Fruit fly (Drosophila melanogaster) whole organism, embryonic: ENCODE data around the gene Ufd4.

ENCODE experiments used
- ATbp ChIP-seq: fragments of 200-800 bp; sonication (Bioruptor generic); optimal IDR thresholded peaks from 2 replicates; lab custom pipeline; 2017; ENCODE audit warnings: missing biosample characterization, mild to moderate bottlenecking, missing genetic modification characterization, missing genetic modification reagents
- Awh ChIP-seq: fragments of 200-800 bp; sonication (Bioruptor generic); IDR thresholded peaks from 2 replicates; pipeline ENCODE4, ENCODE4 v1.3.6; 2022; ENCODE audit warnings: missing biosample characterization, missing genetic modification characterization
- CG10431 ChIP-seq: fragments of 200-800 bp; sonication (Bioruptor generic); optimal IDR thresholded peaks from 3 replicates; lab custom pipeline; 2018; ENCODE audit warnings: missing biosample characterization, mild to moderate bottlenecking, missing genetic modification characterization
- CG11398 ChIP-seq: fragments of 200-800 bp; sonication (Bioruptor generic); optimal IDR thresholded peaks from 2 replicates; lab custom pipeline; 2016; ENCODE audit warnings: missing biosample characterization, missing genetic modification characterization
- CG13775 ChIP-seq: fragments of 200-800 bp; sonication (Bioruptor generic); optimal IDR thresholded peaks from 3 replicates; lab custom pipeline; 2017; ENCODE audit warnings: missing biosample characterization, mild to moderate bottlenecking, missing genetic modification characterization
- CG1792 ChIP-seq: fragments of 200-800 bp; sonication (Bioruptor generic); optimal IDR thresholded peaks from 2 replicates; lab custom pipeline; 2016; ENCODE audit warnings: missing biosample characterization, missing genetic modification characterization
- CG18764 ChIP-seq: fragments of 200-800 bp; sonication (Bioruptor generic); optimal IDR thresholded peaks from 3 replicates; lab custom pipeline; 2016; ENCODE audit warnings: missing biosample characterization, missing genetic modification characterization
- CG2712 ChIP-seq: fragments of 200-800 bp; optimal IDR thresholded peaks from 3 replicates; lab custom pipeline; 2019; ENCODE audit warnings: missing biosample characterization, mild to moderate bottlenecking, missing genetic modification characterization, moderate library complexity
- CG2875 ChIP-seq: fragments of 200-800 bp; sonication (Bioruptor generic); optimal IDR thresholded peaks from 2 replicates; lab custom pipeline; 2017; ENCODE audit warnings: missing biosample characterization, mild to moderate bottlenecking, missing genetic modification characterization, missing genetic modification reagents
- CG2889 ChIP-seq: fragments of 200-800 bp; sonication (Bioruptor generic); IDR thresholded peaks from 3 replicates; pipeline ENCODE4 v1.3.6; 2022; ENCODE audit warnings: missing biosample characterization, missing genetic modification characterization
- CG30431 ChIP-seq: fragments of 200-800 bp; sonication (Bioruptor generic); optimal IDR thresholded peaks from 2 replicates; lab custom pipeline; 2017; ENCODE audit warnings: missing biosample characterization, missing genetic modification characterization
- CG31441 ChIP-seq: fragments of 200-800 bp; sonication (Bioruptor generic); IDR thresholded peaks from 2 replicates; pipeline ENCODE4 v1.3.6; 2022; ENCODE audit warnings: missing biosample characterization, missing genetic modification characterization
- CG3726 ChIP-seq: fragments of 200-800 bp; sonication (Bioruptor generic); IDR thresholded peaks from 3 replicates; pipeline ENCODE4, ENCODE4 v1.3.6; 2022; ENCODE audit warnings: missing biosample characterization, missing genetic modification characterization
- CG3995 ChIP-seq: fragments of 200-800 bp; sonication (Bioruptor generic); optimal IDR thresholded peaks from 3 replicates; lab custom pipeline; 2016; ENCODE audit warnings: missing biosample characterization, missing genetic modification characterization
- CG4404 ChIP-seq: fragments of 200-800 bp; sonication (Bioruptor generic); IDR thresholded peaks from 2 replicates; pipeline ENCODE4 v1.3.6; 2022; ENCODE audit warnings: missing biosample characterization, missing genetic modification characterization
- CG4730 ChIP-seq: fragments of 200-800 bp; sonication (Bioruptor generic); IDR thresholded peaks from 2 replicates; pipeline ENCODE4 v1.3.6; 2022; ENCODE audit warnings: missing biosample characterization, missing genetic modification characterization
- CG6854 ChIP-seq: fragments of 200-800 bp; sonication (Bioruptor generic); optimal IDR thresholded peaks from 3 replicates; lab custom pipeline; 2017; ENCODE audit warnings: missing biosample characterization, mild to moderate bottlenecking, missing genetic modification characterization
- CG7963 ChIP-seq: fragments of 200-800 bp; sonication (Bioruptor generic); IDR thresholded peaks from 3 replicates; pipeline ENCODE4 v1.3.6; 2022; ENCODE audit warnings: missing biosample characterization, missing genetic modification characterization; ENCODE audit not compliant: partially characterized antibody
- CG9215 ChIP-seq: fragments of 200-800 bp; sonication (Bioruptor generic); IDR thresholded peaks from 2 replicates; pipeline ENCODE4 v1.3.6; 2022; ENCODE audit warnings: missing biosample characterization, missing genetic modification characterization
- CrebB ChIP-seq: fragments of 200-800 bp; sonication (Bioruptor generic); optimal IDR thresholded peaks from 3 replicates; lab custom pipeline; 2018; ENCODE audit warnings: missing biosample characterization, mild to moderate bottlenecking, missing genetic modification characterization
- Doc3 ChIP-seq: fragments of 200-800 bp; sonication (Bioruptor generic); IDR thresholded peaks from 3 replicates; pipeline ENCODE4 v1.3.6; 2022; ENCODE audit warnings: missing biosample characterization, missing genetic modification characterization; ENCODE audit not compliant: partially characterized antibody
- GATAe ChIP-seq: fragments of 200-800 bp; sonication (Bioruptor generic); conservative IDR thresholded peaks from 2 replicates; pipeline ENCODE4 v1.3.6; 2022; ENCODE audit warnings: missing biosample characterization, missing genetic modification characterization
- Gsc ChIP-seq: fragments of 200-800 bp; sonication (Bioruptor generic); IDR thresholded peaks from 2 replicates; pipeline ENCODE4 v1.3.6; 2022; ENCODE audit warnings: missing biosample characterization, missing genetic modification characterization
- Gug ChIP-seq: fragments of 200-800 bp; sonication (Bioruptor generic); IDR thresholded peaks from 4 replicates; pipeline ENCODE4 v1.3.6; 2022; ENCODE audit warnings: missing biosample characterization, missing genetic modification characterization
- H2.0 ChIP-seq: fragments of 200-800 bp; sonication (Bioruptor generic); IDR thresholded peaks from 2 replicates; pipeline ENCODE4 v1.3.6; 2022; ENCODE audit warnings: missing biosample characterization, missing genetic modification characterization
- HmgZ ChIP-seq: fragments of 200-800 bp; sonication (Bioruptor generic); optimal IDR thresholded peaks from 2 replicates; lab custom pipeline; 2018; ENCODE audit warnings: missing biosample characterization, mild to moderate bottlenecking, missing genetic modification characterization
- Hr78 ChIP-seq, 2 experiments: fragments of 200-800 bp in 1 of 2; fragments of >200 bp in 1 of 2; sonication (Bioruptor generic) in 1 of 2; optimal IDR thresholded peaks; 2 replicates each; lab custom pipeline; 2017 to 2019; ENCODE audit warnings: missing biosample characterization in 2 of 2, missing genetic modification characterization in 2 of 2, mild to moderate bottlenecking in 1 of 2, moderate library complexity in 1 of 2
- Lpt ChIP-seq: fragments of >200 bp; optimal IDR thresholded peaks from 2 replicates; lab custom pipeline; 2018; ENCODE audit warnings: missing biosample characterization, missing genetic modification characterization
- Scr ChIP-seq: fragments of 200-800 bp; sonication (Bioruptor generic); IDR thresholded peaks from 2 replicates; pipeline ENCODE4 v1.3.6; 2022; ENCODE audit warnings: missing biosample characterization, missing genetic modification characterization; ENCODE audit not compliant: partially characterized antibody
- Side ChIP-seq: fragments of 200-800 bp; sonication (Bioruptor generic); optimal IDR thresholded peaks from 2 replicates; lab custom pipeline; 2016; ENCODE audit warnings: missing biosample characterization, missing genetic modification characterization
- Usf ChIP-seq: fragments of 200-800 bp; sonication (Bioruptor generic); optimal IDR thresholded peaks from 2 replicates; lab custom pipeline; 2017; ENCODE audit warnings: missing genotype, missing biosample characterization, missing genetic modification characterization
- az2 ChIP-seq: fragments of 200-800 bp; sonication (Bioruptor generic); optimal IDR thresholded peaks from 3 replicates; lab custom pipeline; 2016; ENCODE audit warnings: missing biosample characterization, missing genetic modification characterization
- cato ChIP-seq: fragments of 200-800 bp; sonication (Bioruptor generic); optimal IDR thresholded peaks from 2 replicates; lab custom pipeline; 2016; ENCODE audit warnings: missing biosample characterization, missing genetic modification characterization, borderline replicate concordance
- cg ChIP-seq: fragments of 200-800 bp; sonication (Bioruptor generic); optimal IDR thresholded peaks from 3 replicates; lab custom pipeline; 2019; ENCODE audit warnings: missing biosample characterization, mild to moderate bottlenecking, missing genetic modification characterization, moderate library complexity
- ci ChIP-seq: fragments of 200-800 bp; sonication (Bioruptor generic); IDR thresholded peaks from 3 replicates; pipeline ENCODE4 v1.3.6; 2022; ENCODE audit warnings: missing biosample characterization, missing genetic modification characterization
- crp ChIP-seq, 2 experiments: fragments of 200-800 bp; sonication (Bioruptor generic); optimal IDR thresholded peaks; 2 replicates in 1 of 2; 3 replicates in 1 of 2; lab custom pipeline; 2017; ENCODE audit warnings: missing biosample characterization in 2 of 2, missing genetic modification characterization in 2 of 2, mild to moderate bottlenecking in 1 of 2, moderate library complexity in 1 of 2
- dmrt11E ChIP-seq: fragments of 200-800 bp; sonication (Bioruptor generic); optimal IDR thresholded peaks from 3 replicates; lab custom pipeline; 2018; ENCODE audit warnings: missing biosample characterization, mild to moderate bottlenecking, missing genetic modification characterization, moderate library complexity
- ems ChIP-seq: fragments of 200-800 bp; sonication (Bioruptor generic); optimal IDR thresholded peaks from 3 replicates; lab custom pipeline; 2016; ENCODE audit warnings: missing biosample characterization, missing genetic modification characterization
- fd3F ChIP-seq: fragments of 200-800 bp; sonication (Bioruptor generic); optimal IDR thresholded peaks from 2 replicates; lab custom pipeline; 2018; ENCODE audit warnings: missing biosample characterization, mild to moderate bottlenecking, missing genetic modification characterization, moderate library complexity
- h ChIP-seq: fragments of >200 bp; optimal IDR thresholded peaks from 2 replicates; lab custom pipeline; 2017
- kah ChIP-seq: fragments of 200-800 bp; sonication (Bioruptor generic); optimal IDR thresholded peaks from 2 replicates; lab custom pipeline; 2018; ENCODE audit warnings: missing biosample characterization, mild to moderate bottlenecking, missing genetic modification characterization
- mirr ChIP-seq: fragments of 200-800 bp; sonication (Bioruptor generic); optimal IDR thresholded peaks from 3 replicates; lab custom pipeline; 2018; ENCODE audit warnings: missing biosample characterization, mild to moderate bottlenecking, missing genetic modification characterization
- rib ChIP-seq: fragments of 200-800 bp; sonication (Bioruptor generic); IDR thresholded peaks from 2 replicates; pipeline ENCODE4 v1.3.6; 2022; ENCODE audit warnings: missing biosample characterization, missing genetic modification characterization
- ro ChIP-seq: fragments of 200-800 bp; sonication (Bioruptor generic); IDR thresholded peaks from 2 replicates; pipeline ENCODE4 v1.3.6; 2022; ENCODE audit warnings: missing biosample characterization, missing genetic modification characterization
- row ChIP-seq: fragments of 200-800 bp; sonication (Bioruptor generic); IDR thresholded peaks from 3 replicates; pipeline ENCODE4 v1.3.6; 2022; ENCODE audit warnings: missing biosample characterization, missing genetic modification characterization
- sisA ChIP-seq: fragments of 200-800 bp; sonication (Bioruptor generic); IDR thresholded peaks from 2 replicates; pipeline ENCODE4 v1.3.6; 2022; ENCODE audit warnings: missing biosample characterization, missing genetic modification characterization
- slp2 ChIP-seq: fragments of 200-800 bp; sonication (Bioruptor generic); optimal IDR thresholded peaks from 2 replicates; lab custom pipeline; 2016; ENCODE audit warnings: missing biosample characterization, missing genetic modification characterization
- ssp ChIP-seq: fragments of 200-800 bp; sonication (Bioruptor generic); IDR thresholded peaks from 2 replicates; pipeline ENCODE4 v1.3.6; 2022; ENCODE audit warnings: missing biosample characterization, missing genetic modification characterization
- z ChIP-seq: fragments of 200-800 bp; sonication (Bioruptor generic); IDR thresholded peaks from 3 replicates; pipeline ENCODE4 v1.3.6; 2022; ENCODE audit warnings: missing biosample characterization, missing genetic modification characterization
- zen ChIP-seq: fragments of 200-800 bp; sonication (Bioruptor generic); optimal IDR thresholded peaks from 3 replicates; lab custom pipeline; 2018; ENCODE audit warnings: missing biosample characterization, mild to moderate bottlenecking, missing genetic modification characterization, moderate library complexity
- zen2 ChIP-seq: fragments of 200-800 bp; sonication (Bioruptor generic); IDR thresholded peaks from 3 replicates; pipeline ENCODE4 v1.3.6; 2022; ENCODE audit warnings: missing biosample characterization, missing genetic modification characterization; ENCODE audit not compliant: partially characterized antibody

Gene Ufd4

DNA sequence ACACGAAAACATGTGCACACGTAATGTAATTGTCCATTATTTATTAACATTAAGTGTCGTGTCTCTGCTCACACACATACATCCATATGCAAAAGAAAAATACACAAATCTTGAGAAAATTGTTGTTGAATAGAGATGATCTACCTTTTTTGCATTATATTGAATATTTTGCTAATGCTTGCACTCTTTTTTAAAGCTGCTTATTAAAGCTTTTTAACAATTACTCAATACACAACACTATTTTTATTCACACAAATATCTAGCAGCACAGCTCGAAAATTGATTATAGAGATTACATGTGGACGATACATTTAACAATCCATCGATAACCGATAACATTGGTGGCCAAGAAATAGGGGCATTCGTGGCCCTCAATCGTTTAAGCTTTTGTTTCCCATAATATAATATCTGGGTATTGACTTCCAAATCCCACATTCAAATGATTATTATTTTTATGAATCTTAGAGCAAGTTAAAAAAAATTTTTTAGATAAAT, at the start of gene Ufd4 (continued):
- no peak for TF ChIP-seq Gsc (GFP tag; lab: Robert Waterston, UW)
- peak; percentile 57 for TF ChIP-seq CG11398 (GFP tag; lab: Kevin White, UChicago)
- peak; percentile 50 for TF ChIP-seq CG18764 (GFP tag; lab: Kevin White, UChicago)
- TF ChIP-seq cg (GFP tag; lab: Kevin White, UChicago), result peak; percentile 84
- no peak for TF ChIP-seq ATbp (GFP tag; lab: Kevin White, UChicago)
- TF ChIP-seq CrebB (tag; lab: Kevin White, UChicago), result peak; percentile 9
- peak; percentile 20 for TF ChIP-seq CG1792 (GFP tag; lab: Kevin White, UChicago)
- peak; percentile 72 for TF ChIP-seq az2
- no peak for TF ChIP-seq Usf (GFP tag; lab: Kevin White, UChicago)
- no peak for TF ChIP-seq CG31441
- TF ChIP-seq ssp (GFP tag; lab: Robert Waterston, UW), result no peak; the same call in 1 of the 2 replicates
- TF ChIP-seq CG10431, result no peak
- no peak for TF ChIP-seq z (GFP tag; lab: Robert Waterston, UW)
- no peak for TF ChIP-seq h (lab: Kevin White, UChicago)
- peak; percentile 32; the same call in 1 of the 2 replicates for TF ChIP-seq H2.0 (GFP tag; lab: Robert Waterston, UW)
- TF ChIP-seq slp2 (GFP tag; lab: Kevin White, UChicago), result peak; percentile 45
- TF ChIP-seq CG13775 (GFP tag; lab: Kevin White, UChicago), result peak; percentile 34
- no peak for TF ChIP-seq CG30431
- no peak for TF ChIP-seq CG3726 (GFP tag; lab: Robert Waterston, UW)
- TF ChIP-seq CG3995 (GFP tag; lab: Kevin White, UChicago), result peak; percentile 49
- TF ChIP-seq Gug (GFP tag; lab: Robert Waterston, UW), result no peak
- no peak for TF ChIP-seq CG2889
- 0 out of 3 replicates have a peak, but pooled peaks have one; percentile 36 for TF ChIP-seq Doc3 (GFP tag; lab: Robert Waterston, UW)
- peak; percentile 86 for TF ChIP-seq CG2712 (tag; lab: Kevin White, UChicago)
- TF ChIP-seq rib (GFP tag; lab: Robert Waterston, UW), result peak; percentile 25; the same call in 1 of the 2 replicates
- TF ChIP-seq crp (GFP tag; optimal IDR thresholded peaks at IDR 0.05; lab: Kevin White, UChicago), result no peak
- peak; percentile 64 for TF ChIP-seq HmgZ
- TF ChIP-seq zen2 (GFP tag; lab: Robert Waterston, UW), result no peak; the same call in 2 of the 3 replicates
- TF ChIP-seq ro, result no peak
- peak; percentile 64 for TF ChIP-seq ems (GFP tag; lab: Kevin White, UChicago)
- no peak for TF ChIP-seq CG9215
- TF ChIP-seq sisA, result no peak
- no peak for TF ChIP-seq CG4404 (GFP tag; lab: Robert Waterston, UW)
- TF ChIP-seq fd3F (GFP tag; lab: Kevin White, UChicago), result peak; percentile 60
- no peak for TF ChIP-seq Lpt (GFP tag; lab: Kevin White, UChicago)
- TF ChIP-seq row (GFP tag; lab: Robert Waterston, UW), result peak; percentile 81
- TF ChIP-seq GATAe (GFP tag; lab: Robert Waterston, UW), result no peak
- no peak for TF ChIP-seq Hr78 (GFP tag; optimal IDR thresholded peaks at IDR 0.05; lab: Kevin White, UChicago)
- no peak for TF ChIP-seq CG6854
- TF ChIP-seq Side (GFP tag; lab: Kevin White, UChicago), result peak; percentile 59
- TF ChIP-seq Scr, result peak; percentile 55
- TF ChIP-seq cato (GFP tag; lab: Kevin White, UChicago), result no peak
- TF ChIP-seq zen (tag; lab: Kevin White, UChicago), result no peak
- peak; percentile 43 for TF ChIP-seq kah (GFP tag; lab: Kevin White, UChicago)
- TF ChIP-seq CG7963, result no peak
- no peak for TF ChIP-seq Awh (GFP tag; lab: Robert Waterston, UW)
- TF ChIP-seq CG2875 (GFP tag; lab: Kevin White, UChicago), result no peak
- no peak for TF ChIP-seq mirr (GFP tag; lab: Kevin White, UChicago)
- TF ChIP-seq CG4730 (GFP tag; lab: Robert Waterston, UW), result no peak
- no peak; the same call in 2 of the 3 replicates for TF ChIP-seq ci
- TF ChIP-seq dmrt11E (tag; lab: Kevin White, UChicago), result peak; percentile 62
